Fruit fly (Drosophila melanogaster) whole organism, embryonic: ENCODE measurements around the gene CG14269.

Source experiments
- Abd-B ChIP-seq: fragments of 200-800 bp; sonication (Bioruptor generic); optimal IDR thresholded peaks from 2 replicates; lab custom pipeline; 2018; ENCODE audit warnings: missing biosample characterization, mild to moderate bottlenecking, missing genetic modification characterization, moderate library complexity
- Atf3 ChIP-seq: fragments of 200-800 bp; sonication (Bioruptor generic); optimal IDR thresholded peaks from 3 replicates; lab custom pipeline; 2016; ENCODE audit warnings: missing biosample characterization, missing genetic modification characterization
- BtbVII ChIP-seq: fragments of 200-800 bp; sonication (Bioruptor generic); optimal IDR thresholded peaks from 3 replicates; lab custom pipeline; 2017; ENCODE audit warnings: missing biosample characterization, mild to moderate bottlenecking, missing genetic modification characterization
- CG10979 ChIP-seq: fragments of 200-800 bp; sonication (Bioruptor generic); optimal IDR thresholded peaks from 2 replicates; lab custom pipeline; 2018; ENCODE audit warnings: missing biosample characterization, mild to moderate bottlenecking, missing genetic modification characterization, moderate library complexity
- CG11093 ChIP-seq: fragments of 200-800 bp; sonication (Bioruptor generic); IDR thresholded peaks from 3 replicates; pipeline ENCODE4 v1.3.6; 2022; ENCODE audit warnings: missing biosample characterization, missing genetic modification characterization
- CG11504 ChIP-seq: fragments of 200-800 bp; sonication (Bioruptor generic); optimal IDR thresholded peaks from 3 replicates; lab custom pipeline; 2019; ENCODE audit warnings: missing biosample characterization, mild to moderate bottlenecking, missing genetic modification characterization, moderate library complexity
- CG12391 ChIP-seq: fragments of 200-800 bp; sonication (Bioruptor generic); optimal IDR thresholded peaks from 3 replicates; lab custom pipeline; 2018; ENCODE audit warnings: missing biosample characterization, mild to moderate bottlenecking, missing genetic modification characterization, moderate library complexity
- CG13775 ChIP-seq: fragments of 200-800 bp; sonication (Bioruptor generic); optimal IDR thresholded peaks from 3 replicates; lab custom pipeline; 2017; ENCODE audit warnings: missing biosample characterization, mild to moderate bottlenecking, missing genetic modification characterization
- CG14441 ChIP-seq: fragments of 200-800 bp; sonication (Bioruptor generic); IDR thresholded peaks from 2 replicates; pipeline ENCODE4 v1.3.6; 2022; ENCODE audit warnings: missing biosample characterization, missing genetic modification characterization
- CG15269 ChIP-seq: fragments of 200-800 bp; sonication (Bioruptor generic); optimal IDR thresholded peaks from 2 replicates; lab custom pipeline; 2018; ENCODE audit warnings: missing biosample characterization, mild to moderate bottlenecking, missing genetic modification characterization, moderate library complexity
- CG15696 ChIP-seq: fragments of 200-800 bp; sonication (Bioruptor generic); optimal IDR thresholded peaks from 2 replicates; lab custom pipeline; 2019; ENCODE audit warnings: missing biosample characterization, mild to moderate bottlenecking, missing genetic modification characterization, moderate library complexity
- CG18764 ChIP-seq: fragments of 200-800 bp; sonication (Bioruptor generic); optimal IDR thresholded peaks from 3 replicates; lab custom pipeline; 2016; ENCODE audit warnings: missing biosample characterization, missing genetic modification characterization
- CG2120 ChIP-seq: fragments of 200-800 bp; sonication (Bioruptor generic); optimal IDR thresholded peaks from 3 replicates; lab custom pipeline; 2016; ENCODE audit warnings: missing biosample characterization, missing genetic modification characterization
- CG31224 ChIP-seq: fragments of 200-800 bp; sonication (Bioruptor generic); IDR thresholded peaks from 2 replicates; pipeline ENCODE4 v1.3.6; 2022; ENCODE audit warnings: missing biosample characterization, missing genetic modification characterization
- CG32772 ChIP-seq: fragments of 200-800 bp; sonication (Bioruptor generic); IDR thresholded peaks from 2 replicates; pipeline ENCODE4 v1.3.6; 2022; ENCODE audit warnings: missing biosample characterization, missing genetic modification characterization
- CG34422 ChIP-seq: fragments of 200-800 bp; sonication (Bioruptor generic); IDR thresholded peaks from 3 replicates; pipeline ENCODE4 v1.3.6; 2022; ENCODE audit warnings: missing biosample characterization, missing genetic modification characterization
- CG3995 ChIP-seq: fragments of 200-800 bp; sonication (Bioruptor generic); optimal IDR thresholded peaks from 3 replicates; lab custom pipeline; 2016; ENCODE audit warnings: missing biosample characterization, missing genetic modification characterization
- CG6175 ChIP-seq: fragments of 200-800 bp; sonication (Bioruptor generic); IDR thresholded peaks from 3 replicates; pipeline ENCODE4 v1.3.6; 2022; ENCODE audit warnings: missing biosample characterization, missing genetic modification characterization
- CG6854 ChIP-seq: fragments of 200-800 bp; sonication (Bioruptor generic); optimal IDR thresholded peaks from 3 replicates; lab custom pipeline; 2017; ENCODE audit warnings: missing biosample characterization, mild to moderate bottlenecking, missing genetic modification characterization
- CG7839 ChIP-seq: fragments of 200-800 bp; sonication (Bioruptor generic); optimal IDR thresholded peaks from 3 replicates; lab custom pipeline; 2018; ENCODE audit warnings: missing biosample characterization, mild to moderate bottlenecking, missing genetic modification characterization, moderate library complexity
- CG8944 ChIP-seq: fragments of 200-800 bp; sonication (Bioruptor generic); optimal IDR thresholded peaks from 3 replicates; lab custom pipeline; 2016; ENCODE audit warnings: missing biosample characterization, missing genetic modification characterization
- CrebB ChIP-seq: fragments of 200-800 bp; sonication (Bioruptor generic); optimal IDR thresholded peaks from 3 replicates; lab custom pipeline; 2018; ENCODE audit warnings: missing biosample characterization, mild to moderate bottlenecking, missing genetic modification characterization
- D19A ChIP-seq: fragments of 200-800 bp; optimal IDR thresholded peaks from 3 replicates; lab custom pipeline; 2019; ENCODE audit warnings: missing biosample characterization, mild to moderate bottlenecking, missing genetic modification characterization, moderate library complexity
- Deaf1 ChIP-seq: fragments of 200-800 bp; optimal IDR thresholded peaks from 3 replicates; lab custom pipeline; 2019; ENCODE audit warnings: missing biosample characterization, mild to moderate bottlenecking, missing genetic modification characterization, moderate library complexity
- Ets65A ChIP-seq: fragments of 200-800 bp; sonication (Bioruptor generic); peaks from one replicate; lab custom pipeline; 2016; ENCODE audit warnings: missing biosample characterization, missing genetic modification characterization
- Hr78 ChIP-seq, 2 experiments: fragments of 200-800 bp in 1 of 2; fragments of >200 bp in 1 of 2; sonication (Bioruptor generic) in 1 of 2; optimal IDR thresholded peaks; 2 replicates each; lab custom pipeline; 2017 to 2019; ENCODE audit warnings: missing biosample characterization in 2 of 2, missing genetic modification characterization in 2 of 2, mild to moderate bottlenecking in 1 of 2, moderate library complexity in 1 of 2
- MTF-1 ChIP-seq: fragments of 200-800 bp; sonication (Bioruptor generic); optimal IDR thresholded peaks from 2 replicates; lab custom pipeline; 2018; ENCODE audit warnings: missing biosample characterization, mild to moderate bottlenecking, missing genetic modification characterization, borderline replicate concordance
- NK7.1 ChIP-seq: fragments of 200-800 bp; sonication (Bioruptor generic); optimal IDR thresholded peaks from 3 replicates; lab custom pipeline; 2016; ENCODE audit warnings: missing biosample characterization, missing genetic modification characterization
- Spps ChIP-seq: fragments of 200-800 bp; sonication (Bioruptor generic); optimal IDR thresholded peaks from 2 replicates; lab custom pipeline; 2018; ENCODE audit warnings: missing biosample characterization, mild to moderate bottlenecking, missing genetic modification characterization
- ash1 ChIP-seq: fragments of 200-800 bp; sonication (Bioruptor generic); optimal IDR thresholded peaks from 2 replicates; lab custom pipeline; 2018; ENCODE audit warnings: missing biosample characterization, mild to moderate bottlenecking, missing genetic modification characterization
- bab2 ChIP-seq: fragments of 200-800 bp; sonication (Bioruptor generic); optimal IDR thresholded peaks from 2 replicates; lab custom pipeline; 2016; ENCODE audit warnings: missing biosample characterization, missing genetic modification characterization
- bigmax ChIP-seq: fragments of 200-800 bp; sonication (Bioruptor generic); optimal IDR thresholded peaks from 2 replicates; lab custom pipeline; 2018; ENCODE audit warnings: missing biosample characterization, mild to moderate bottlenecking, missing genetic modification characterization
- bsh ChIP-seq, 2 experiments: fragments of 200-800 bp; sonication (Bioruptor generic); optimal IDR thresholded peaks; 2 replicates each; lab custom pipeline; 2017 to 2018; ENCODE audit warnings: mild to moderate bottlenecking in 2 of 2, missing biosample characterization in 2 of 2, missing genetic modification characterization in 2 of 2, moderate library complexity in 1 of 2
- dmrt99B ChIP-seq: fragments of 200-800 bp; sonication (Bioruptor generic); optimal IDR thresholded peaks from 2 replicates; lab custom pipeline; 2018; ENCODE audit warnings: missing biosample characterization, mild to moderate bottlenecking, missing genetic modification characterization, moderate library complexity
- dysf ChIP-seq: fragments of 200-800 bp; sonication (Bioruptor generic); IDR thresholded peaks from 3 replicates; pipeline ENCODE4 v1.3.6; 2022; ENCODE audit warnings: missing biosample characterization, missing genetic modification characterization
- fd102C ChIP-seq: fragments of 200-800 bp; sonication (Bioruptor generic); optimal IDR thresholded peaks from 2 replicates; lab custom pipeline; 2018; ENCODE audit warnings: missing biosample characterization, mild to moderate bottlenecking, missing genetic modification characterization, moderate library complexity
- gfzf ChIP-seq: fragments of 200-800 bp; sonication (Bioruptor generic); optimal IDR thresholded peaks from 2 replicates; lab custom pipeline; 2016; ENCODE audit warnings: missing biosample characterization, mild to moderate bottlenecking, missing genetic modification characterization, moderate library complexity
- hb ChIP-seq: fragments of 200-800 bp; sonication (Bioruptor generic); IDR thresholded peaks from 3 replicates; pipeline ENCODE4 v1.3.6; 2022; ENCODE audit warnings: missing biosample characterization, missing genetic modification characterization; ENCODE audit not compliant: partially characterized antibody
- inv ChIP-seq: fragments of 200-800 bp; sonication (Bioruptor generic); IDR thresholded peaks from 2 replicates; pipeline ENCODE4 v1.3.6; 2022; ENCODE audit warnings: missing biosample characterization, missing genetic modification characterization; ENCODE audit not compliant: partially characterized antibody
- jing ChIP-seq: fragments of 200-800 bp; sonication (Bioruptor generic); optimal IDR thresholded peaks from 2 replicates; lab custom pipeline; 2018; ENCODE audit warnings: missing biosample characterization, mild to moderate bottlenecking, missing genetic modification characterization
- mirr ChIP-seq: fragments of 200-800 bp; sonication (Bioruptor generic); optimal IDR thresholded peaks from 3 replicates; lab custom pipeline; 2018; ENCODE audit warnings: missing biosample characterization, mild to moderate bottlenecking, missing genetic modification characterization
- onecut ChIP-seq: fragments of 200-800 bp; sonication (Bioruptor generic); IDR thresholded peaks from 2 replicates; pipeline ENCODE4 v1.3.6; 2022; ENCODE audit warnings: missing biosample characterization, missing genetic modification characterization
- phol ChIP-seq: fragments of 200-800 bp; sonication (Bioruptor generic); optimal IDR thresholded peaks from 3 replicates; lab custom pipeline; 2018; ENCODE audit warnings: missing biosample characterization, mild to moderate bottlenecking, missing genetic modification characterization, moderate library complexity
- rib ChIP-seq: fragments of 200-800 bp; sonication (Bioruptor generic); IDR thresholded peaks from 2 replicates; pipeline ENCODE4 v1.3.6; 2022; ENCODE audit warnings: missing biosample characterization, missing genetic modification characterization
- ro ChIP-seq: fragments of 200-800 bp; sonication (Bioruptor generic); IDR thresholded peaks from 2 replicates; pipeline ENCODE4 v1.3.6; 2022; ENCODE audit warnings: missing biosample characterization, missing genetic modification characterization
- sens ChIP-seq: fragments of 200-800 bp; sonication (Bioruptor generic); peaks from one replicate; lab custom pipeline; 2016; ENCODE audit warnings: missing biosample characterization, missing genetic modification characterization
- tin ChIP-seq: fragments of 200-800 bp; sonication (Bioruptor generic); optimal IDR thresholded peaks from 3 replicates; lab custom pipeline; 2016; ENCODE audit warnings: missing biosample characterization, missing genetic modification characterization
- tup ChIP-seq: fragments of 200-800 bp; sonication (Bioruptor generic); optimal IDR thresholded peaks from 2 replicates; lab custom pipeline; 2016; ENCODE audit warnings: missing biosample characterization, mild to moderate bottlenecking, missing genetic modification characterization, moderate library complexity
- twi ChIP-seq: fragments of 200-800 bp; optimal IDR thresholded peaks from 2 replicates; lab custom pipeline; 2019; ENCODE audit warnings: missing biosample characterization, mild to moderate bottlenecking, missing genetic modification characterization, moderate library complexity
- tx ChIP-seq: fragments of 200-800 bp; sonication (Bioruptor generic); optimal IDR thresholded peaks from 2 replicates; lab custom pipeline; 2016; ENCODE audit warnings: missing biosample characterization, missing genetic modification characterization
- unc-4 ChIP-seq: fragments of 200-800 bp; sonication (Bioruptor generic); IDR thresholded peaks from 2 replicates; pipeline ENCODE4 v1.3.6; 2022; ENCODE audit warnings: missing biosample characterization, missing genetic modification characterization; ENCODE audit not compliant: partially characterized antibody

The CG14269 gene

dm6 chrX:3389861-3390260 is 45.7 kb downstream of the CG14269 start (continued):
- TF ChIP-seq fd102C (GFP tag; lab: Kevin White, UChicago): no peak
- no peak for TF ChIP-seq dysf (GFP tag; lab: Robert Waterston, UW)
- no peak for TF ChIP-seq CG8944 (GFP tag; lab: Kevin White, UChicago)
- TF ChIP-seq rib (GFP tag; lab: Robert Waterston, UW): no peak
- TF ChIP-seq Ets65A (GFP tag; lab: Kevin White, UChicago): peak; percentile 82
- TF ChIP-seq mirr: no peak
- no peak for TF ChIP-seq Atf3 (GFP tag; lab: Kevin White, UChicago)
- TF ChIP-seq bigmax (GFP tag; lab: Kevin White, UChicago): no peak
- TF ChIP-seq Hr78 (GFP tag; optimal IDR thresholded peaks at IDR 0.05; lab: Kevin White, UChicago): no peak
- TF ChIP-seq Deaf1 (tag; lab: Kevin White, UChicago): no peak
- TF ChIP-seq phol: peak; percentile 7
- no peak for TF ChIP-seq gfzf (GFP tag; lab: Kevin White, UChicago)
- TF ChIP-seq inv: no peak
- TF ChIP-seq CG3995 (GFP tag; lab: Kevin White, UChicago): no peak
- TF ChIP-seq CG15696: no peak
- TF ChIP-seq CG13775 (GFP tag; lab: Kevin White, UChicago): no peak
- TF ChIP-seq D19A (tag; lab: Kevin White, UChicago): peak; percentile 80
- no peak for TF ChIP-seq CG12391 (tag; lab: Kevin White, UChicago)
- no peak for TF ChIP-seq CG14441 (GFP tag; lab: Robert Waterston, UW)
- TF ChIP-seq CG10979: no peak
- TF ChIP-seq CG11504 (tag; lab: Kevin White, UChicago): peak; percentile 31
- TF ChIP-seq CG15269 (tag; lab: Kevin White, UChicago): peak; percentile 41
- TF ChIP-seq BtbVII (GFP tag; lab: Kevin White, UChicago): peak; percentile 21
- peak; percentile 38 for TF ChIP-seq sens (GFP tag; lab: Kevin White, UChicago)
- TF ChIP-seq CG2120 (GFP tag; lab: Kevin White, UChicago): peak; percentile 36
- no peak for TF ChIP-seq Abd-B (GFP tag; lab: Kevin White, UChicago)
- no peak for TF ChIP-seq CG6854 (GFP tag; lab: Kevin White, UChicago)
- no peak for TF ChIP-seq CG18764 (GFP tag; lab: Kevin White, UChicago)
- no peak for TF ChIP-seq tin (GFP tag; lab: Kevin White, UChicago)
- TF ChIP-seq CG7839 (tag; lab: Kevin White, UChicago): peak; percentile 13
- peak; percentile 3 for TF ChIP-seq bab2
- no peak for TF ChIP-seq onecut
- no peak for TF ChIP-seq twi
- no peak for TF ChIP-seq tx (GFP tag; lab: Kevin White, UChicago)
- no peak for TF ChIP-seq ro (GFP tag; lab: Robert Waterston, UW)
- TF ChIP-seq hb: no peak
- no peak for TF ChIP-seq CG32772 (GFP tag; lab: Robert Waterston, UW)
- no peak for TF ChIP-seq tup (GFP tag; lab: Kevin White, UChicago)
- TF ChIP-seq CrebB (tag; lab: Kevin White, UChicago): no peak
- TF ChIP-seq dmrt99B (tag; lab: Kevin White, UChicago): peak; percentile 6
- no peak for TF ChIP-seq bsh (GFP tag; optimal IDR thresholded peaks at IDR 0.05; lab: Kevin White, UChicago)
- TF ChIP-seq jing (GFP tag; lab: Kevin White, UChicago): no peak
- TF ChIP-seq NK7.1 (GFP tag; lab: Kevin White, UChicago): no peak
- TF ChIP-seq CG31224 (GFP tag; lab: Robert Waterston, UW): no peak
- TF ChIP-seq CG34422 (GFP tag; lab: Robert Waterston, UW): no peak
- TF ChIP-seq MTF-1 (GFP tag; lab: Kevin White, UChicago): no peak
- no peak for TF ChIP-seq CG11093 (GFP tag; lab: Robert Waterston, UW)
- TF ChIP-seq ash1 (GFP tag; lab: Kevin White, UChicago): no peak
- no peak for TF ChIP-seq CG6175
- TF ChIP-seq unc-4 (GFP tag; lab: Robert Waterston, UW): no peak
- TF ChIP-seq Spps (tag; lab: Kevin White, UChicago): no peak
